Worm (Caenorhabditis elegans): ENCODE results near the gene srh-248.

- TF ChIP-seq ama-1 (optimal IDR thresholded peaks at IDR 0.05) (no peak), ceh-13 (GFP tag; optimal IDR thresholded peaks at IDR 0.05) (no peak), scrt-1 (GFP tag; IDR thresholded peaks at IDR 0.05) (no peak), F13C5.2 (tag; optimal IDR thresholded peaks at IDR 0.05) (no peak)
These were observed 36.2 kb upstream of the srh-248 start, which contains the start of gene srw-121 for ce11 chrV:2991485-2991884.

All from whole organism, early embryonic.